Worm (Caenorhabditis elegans) whole organism, early embryonic: ENCODE measurements around the gene srh-184.

ENCODE experiments used
- B0310.2 ChIP-seq: sonication (generic microtip); optimal IDR thresholded peaks from 2 replicates; lab custom pipeline; 2016; ENCODE audit warnings: mild to moderate bottlenecking, missing genetic modification characterization, missing compliant biosample characterization
- aly-1 ChIP-seq: sonication (generic microtip); optimal IDR thresholded peaks from 2 replicates; lab custom pipeline; 2016; ENCODE audit warnings: missing genetic modification characterization, missing compliant biosample characterization
- ama-1 ChIP-seq: fragments of 150-350 bp; optimal IDR thresholded peaks from 2 replicates; lab custom pipeline; 2014
- ceh-36 ChIP-seq: sonication (generic microtip); optimal IDR thresholded peaks from 2 replicates; lab custom pipeline; 2016; ENCODE audit warnings: missing genetic modification characterization, inconsistent platforms, missing compliant biosample characterization
- ets-7 ChIP-seq: sonication (generic microtip); optimal IDR thresholded peaks from 2 replicates; lab custom pipeline; 2016; ENCODE audit warnings: missing genotype, missing genetic modification characterization, missing compliant biosample characterization
- flt-1 ChIP-seq: fragments of 200-800 bp; sonication (Bioruptor generic); IDR thresholded peaks from 2 replicates; pipeline ENCODE4 v1.3.6; 2022; ENCODE audit warnings: missing genetic modification characterization, missing compliant biosample characterization
- scrt-1 ChIP-seq: fragments of 200-800 bp; sonication (Bioruptor generic); IDR thresholded peaks from 2 replicates; pipeline ENCODE4 v1.3.6; 2022; ENCODE audit warnings: missing genetic modification characterization, missing compliant biosample characterization
- sea-1 ChIP-seq: fragments of 200-800 bp; sonication (Bioruptor generic); conservative IDR thresholded peaks from 2 replicates; pipeline ENCODE4 v1.3.6; 2022; ENCODE audit warnings: missing genetic modification characterization, missing compliant biosample characterization
- tbx-11 ChIP-seq: fragments of 200-800 bp; sonication (Bioruptor generic); IDR thresholded peaks from 2 replicates; pipeline ENCODE4 v1.3.6; 2022; ENCODE audit warnings: missing genetic modification characterization, missing compliant biosample characterization
- tbx-37 ChIP-seq: fragments of 200-800 bp; sonication (Bioruptor generic); conservative IDR thresholded peaks from 2 replicates; pipeline ENCODE4 v1.3.6; 2022; ENCODE audit warnings: missing genetic modification reagents, missing genetic modification characterization, missing compliant biosample characterization
- tra-4 ChIP-seq: sonication (generic microtip); optimal IDR thresholded peaks from 2 replicates; lab custom pipeline; 2017; ENCODE audit warnings: missing genetic modification characterization, missing compliant biosample characterization

- TF ChIP-seq ets-7 (tag; lab: Kevin White, UChicago) (no peak), scrt-1 (no peak), ama-1 (lab: Kevin White, UChicago) (no peak), tra-4 (tag; lab: Kevin White, UChicago) (no peak), tbx-11 (GFP tag; lab: Robert Waterston, UW) (no peak), aly-1 (tag; lab: Kevin White, UChicago) (no peak), ceh-36 (tag; lab: Kevin White, UChicago) (no peak), tbx-37 (GFP tag; lab: Robert Waterston, UW) (no peak), flt-1 (GFP tag; lab: Robert Waterston, UW) (no peak), B0310.2 (tag; lab: Kevin White, UChicago) (no peak), sea-1 (GFP tag; lab: Robert Waterston, UW) (no peak)
Measured at ce11 chrV:10795494-10795893, 2.5 kb downstream of the srh-184 start, which contains the start of gene D1054.19.
